Worm (Caenorhabditis elegans) whole organism, mixed stage, embryonic: Measurements from ENCODE around the gene pbo-1.
A peak's percentile ranks its signal among the peaks of the same experiment; 100 is the strongest.

Source experiments
- M03D4.4 ChIP-seq: sonication (generic microtip); optimal IDR thresholded peaks from 2 replicates; lab custom pipeline; 2017; ENCODE audit warnings: mild to moderate bottlenecking, missing genetic modification characterization, missing compliant biosample characterization
- bed-3 ChIP-seq: fragments of 200-800 bp; sonication (Bioruptor generic); optimal IDR thresholded peaks from 3 replicates; lab custom pipeline; 2018; ENCODE audit warnings: mild to moderate bottlenecking, missing genetic modification characterization, moderate library complexity, missing compliant biosample characterization
- ceh-43 ChIP-seq: fragments of 200-800 bp; sonication (Bioruptor generic); optimal IDR thresholded peaks from 2 replicates; lab custom pipeline; 2018; ENCODE audit warnings: mild to moderate bottlenecking, missing genetic modification characterization, moderate library complexity, missing compliant biosample characterization
- ceh-83 ChIP-seq: fragments of 200-800 bp; sonication (Bioruptor generic); optimal IDR thresholded peaks from 2 replicates; lab custom pipeline; 2018; ENCODE audit warnings: mild to moderate bottlenecking, missing genetic modification characterization, missing compliant biosample characterization
- ces-1 ChIP-seq: fragments of 150-350 bp; optimal IDR thresholded peaks from 2 replicates; lab custom pipeline; 2014; ENCODE audit warnings: missing biosample characterization, missing genetic modification reagents, missing genetic modification characterization
- cnd-1 ChIP-seq: fragments of 200-800 bp; sonication (Bioruptor generic); optimal IDR thresholded peaks from 2 replicates; lab custom pipeline; 2018; ENCODE audit warnings: mild to moderate bottlenecking, missing genetic modification characterization, missing compliant biosample characterization
- drap-1 ChIP-seq: fragments of 200-800 bp; sonication (Bioruptor generic); optimal IDR thresholded peaks from 3 replicates; lab custom pipeline; 2018; ENCODE audit warnings: mild to moderate bottlenecking, missing genetic modification characterization, missing compliant biosample characterization
- elt-1 ChIP-seq: sonication (generic microtip); optimal IDR thresholded peaks from 2 replicates; lab custom pipeline; 2017; ENCODE audit warnings: missing genetic modification characterization, mild to moderate bottlenecking, missing compliant biosample characterization, antibody characterized with exemption, moderate library complexity, borderline replicate concordance; ENCODE audit not compliant: insufficient read depth
- elt-3 ChIP-seq: fragments of 150-350 bp; optimal IDR thresholded peaks from 2 replicates; lab custom pipeline; 2014; ENCODE audit warnings: missing biosample characterization, missing genetic modification characterization
- flh-1 ChIP-seq: fragments of 200-800 bp; sonication (Bioruptor generic); optimal IDR thresholded peaks from 2 replicates; lab custom pipeline; 2018; ENCODE audit warnings: mild to moderate bottlenecking, missing genetic modification characterization, moderate library complexity, missing compliant biosample characterization
- ham-2 ChIP-seq: fragments of 200-800 bp; sonication (Bioruptor generic); optimal IDR thresholded peaks from 2 replicates; lab custom pipeline; 2018; ENCODE audit warnings: mild to moderate bottlenecking, missing genetic modification characterization, missing compliant biosample characterization
- hlh-1 ChIP-seq: fragments of 150-350 bp; optimal IDR thresholded peaks from 2 replicates; lab custom pipeline; 2014; ENCODE audit warnings: missing biosample characterization, missing genetic modification reagents, missing genetic modification characterization
- lin-13 ChIP-seq: fragments of 150-350 bp; optimal IDR thresholded peaks from 2 replicates; lab custom pipeline; 2014; ENCODE audit warnings: missing biosample characterization, missing genetic modification characterization
- lin-32 ChIP-seq: fragments of 200-800 bp; sonication (Bioruptor generic); optimal IDR thresholded peaks from 2 replicates; lab custom pipeline; 2018; ENCODE audit warnings: mild to moderate bottlenecking, missing genetic modification characterization, missing compliant biosample characterization
- lsy-2 ChIP-seq: fragments of 150-350 bp; optimal IDR thresholded peaks from 2 replicates; lab custom pipeline; 2014; ENCODE audit warnings: missing biosample characterization, missing genetic modification characterization
- mab-5 ChIP-seq: fragments of 150-350 bp; optimal IDR thresholded peaks from 2 replicates; lab custom pipeline; 2014; ENCODE audit warnings: missing biosample characterization, missing genetic modification characterization
- mep-1 ChIP-seq: fragments of 150-350 bp; optimal IDR thresholded peaks from 2 replicates; lab custom pipeline; 2017; ENCODE audit warnings: missing biosample characterization, missing genetic modification reagents, missing genetic modification characterization, inconsistent platforms
- mls-2 ChIP-seq: sonication (generic microtip); optimal IDR thresholded peaks from 2 replicates; lab custom pipeline; 2016; ENCODE audit warnings: mild to moderate bottlenecking, missing genetic modification characterization, moderate library complexity, missing compliant biosample characterization
- nhr-12 ChIP-seq: fragments of 150-350 bp; optimal IDR thresholded peaks from 2 replicates; lab custom pipeline; 2014; ENCODE audit warnings: missing biosample characterization, missing genetic modification characterization
- nhr-237 ChIP-seq: fragments of 150-350 bp; optimal IDR thresholded peaks from 2 replicates; lab custom pipeline; 2014; ENCODE audit warnings: missing biosample characterization, missing genetic modification characterization
- nhr-28 ChIP-seq: fragments of 150-350 bp; optimal IDR thresholded peaks from 2 replicates; lab custom pipeline; 2014; ENCODE audit warnings: missing biosample characterization, missing genetic modification characterization
- nhr-76 ChIP-seq: sonication (generic microtip); optimal IDR thresholded peaks from 2 replicates; lab custom pipeline; 2017; ENCODE audit warnings: missing biosample characterization, missing genetic modification characterization
- snpc-4 ChIP-seq: fragments of 150-350 bp; optimal IDR thresholded peaks from 2 replicates; lab custom pipeline; 2014; ENCODE audit warnings: missing biosample characterization, missing genetic modification characterization
- sptf-1 ChIP-seq: sonication (generic microtip); optimal IDR thresholded peaks from 2 replicates; lab custom pipeline; 2017; ENCODE audit warnings: mild to moderate bottlenecking, missing genetic modification characterization, moderate library complexity, missing compliant biosample characterization
- tbx-8 ChIP-seq: fragments of 200-800 bp; sonication (Bioruptor generic); optimal IDR thresholded peaks from 2 replicates; lab custom pipeline; 2018; ENCODE audit warnings: mild to moderate bottlenecking, missing genetic modification characterization, moderate library complexity, missing compliant biosample characterization
- unc-120 ChIP-seq: sonication (generic microtip); optimal IDR thresholded peaks from 2 replicates; lab custom pipeline; 2017; ENCODE audit warnings: missing genetic modification characterization, missing compliant biosample characterization; ENCODE audit not compliant: poor library complexity, severe bottlenecking
- unc-39 ChIP-seq: fragments of 150-350 bp; optimal IDR thresholded peaks from 2 replicates; lab custom pipeline; 2014; ENCODE audit warnings: missing biosample characterization, missing genetic modification characterization
- unc-62 ChIP-seq: fragments of 150-350 bp; optimal IDR thresholded peaks from 2 replicates; lab custom pipeline; 2014; ENCODE audit warnings: missing biosample characterization, missing genetic modification reagents, missing genetic modification characterization
- zip-8 ChIP-seq: fragments of 150-350 bp; optimal IDR thresholded peaks from 2 replicates; lab custom pipeline; 2014; ENCODE audit warnings: missing biosample characterization, missing genetic modification characterization
- ztf-11 ChIP-seq: fragments of 150-350 bp; optimal IDR thresholded peaks from 2 replicates; lab custom pipeline; 2014; ENCODE audit warnings: missing biosample characterization, missing genetic modification characterization

Gene pbo-1

DNA sequence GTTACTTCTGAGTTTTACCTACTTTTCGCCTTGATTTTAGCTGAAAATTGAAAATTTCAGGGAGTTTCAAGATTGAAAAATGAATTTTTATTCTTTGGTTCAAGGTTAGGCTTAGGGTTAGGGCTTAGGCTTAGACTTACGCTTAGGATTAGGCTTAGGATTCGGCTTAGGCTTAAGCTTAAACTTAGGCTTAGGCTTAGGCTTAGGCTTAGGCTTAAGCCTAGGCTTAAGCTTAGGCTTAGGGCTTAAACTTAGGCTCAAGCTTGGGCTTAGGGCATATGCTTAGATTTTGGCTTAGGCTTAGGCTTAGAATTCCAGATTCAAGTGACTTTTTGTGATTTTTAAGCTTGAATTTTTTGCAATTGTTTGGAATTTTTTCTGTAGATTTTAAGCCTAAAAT is 2.9 kb downstream of the pbo-1 start:
- TF ChIP-seq unc-62 (GFP tag; lab: Kevin White, UChicago) (no peak), mep-1 (no peak), nhr-76 (tag; lab: Kevin White, UChicago) (no peak), ham-2 (no peak), ceh-83 (GFP tag; lab: Kevin White, UChicago) (no peak), mab-5 (tag; lab: Kevin White, UChicago) (no peak)

DNA sequence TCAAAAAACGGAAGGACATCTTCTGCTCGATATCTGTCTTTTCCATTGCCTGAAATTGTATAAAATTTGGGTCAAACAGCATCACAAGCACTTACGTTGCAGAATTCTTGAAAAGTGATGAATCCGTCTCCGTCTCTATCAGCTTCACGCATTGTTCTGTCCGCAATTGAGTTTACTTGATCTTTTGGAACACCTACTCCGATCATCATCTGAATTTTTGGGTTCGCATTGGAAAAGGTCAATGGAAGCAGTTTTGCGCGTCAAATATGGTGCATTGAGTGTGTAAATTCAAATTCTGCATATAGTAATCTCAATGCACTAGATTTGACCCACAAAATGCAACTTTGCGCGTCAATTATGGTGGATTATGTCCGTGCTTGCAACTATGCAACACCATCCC is 4.7 kb downstream of the pbo-1 start:
- TF ChIP-seq elt-1 (tag; lab: Kevin White, UChicago) (no peak), unc-39 (tag; lab: Kevin White, UChicago) (no peak), zip-8 (tag; lab: Kevin White, UChicago) (no peak), drap-1 (GFP tag; lab: Kevin White, UChicago) (no peak), elt-3 (tag; lab: Kevin White, UChicago) (no peak), mep-1 (no peak), unc-120 (tag; lab: Kevin White, UChicago) (no peak), bed-3 (GFP tag; lab: Kevin White, UChicago) (no peak), lin-13 (no peak), tbx-8 (GFP tag; lab: Kevin White, UChicago) (no peak), ham-2 (no peak), ztf-11 (tag; lab: Kevin White, UChicago) (no peak), flh-1 (GFP tag; lab: Kevin White, UChicago) (no peak), unc-62 (GFP tag; lab: Kevin White, UChicago) (no peak), nhr-76 (tag; lab: Kevin White, UChicago) (no peak), ces-1 (GFP tag; lab: Kevin White, UChicago) (no peak), mab-5 (tag; lab: Kevin White, UChicago) (no peak), lsy-2 (tag; lab: Kevin White, UChicago) (no peak), hlh-1 (no peak), M03D4.4 (tag; lab: Kevin White, UChicago) (no peak)

DNA sequence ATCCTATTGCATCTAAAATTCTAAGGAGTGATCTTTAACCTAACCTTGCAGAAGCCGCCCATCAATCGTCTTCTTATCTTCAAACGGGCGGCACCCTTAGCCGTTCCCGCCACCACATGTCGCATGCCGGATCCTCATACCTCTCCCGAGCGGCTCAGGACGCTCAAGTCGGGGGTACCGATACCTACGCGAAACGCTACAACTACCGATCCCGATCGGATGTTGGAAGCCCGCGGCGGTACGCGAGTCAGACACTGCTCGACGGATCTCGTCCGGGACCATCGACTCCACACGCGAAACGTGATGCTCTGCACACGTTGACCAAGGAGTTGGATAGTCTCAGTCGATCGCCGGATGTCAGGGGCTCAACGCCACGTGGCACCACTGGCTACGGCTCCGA is 6.9 kb downstream of the pbo-1 start:
- no peak for TF ChIP-seq cnd-1
- TF ChIP-seq ceh-83 (GFP tag; lab: Kevin White, UChicago) = peak; percentile 22
- TF ChIP-seq lsy-2 (tag; lab: Kevin White, UChicago) = no peak
- no peak for TF ChIP-seq mep-1
- TF ChIP-seq lin-13 = no peak
- no peak for TF ChIP-seq tbx-8 (GFP tag; lab: Kevin White, UChicago)

DNA sequence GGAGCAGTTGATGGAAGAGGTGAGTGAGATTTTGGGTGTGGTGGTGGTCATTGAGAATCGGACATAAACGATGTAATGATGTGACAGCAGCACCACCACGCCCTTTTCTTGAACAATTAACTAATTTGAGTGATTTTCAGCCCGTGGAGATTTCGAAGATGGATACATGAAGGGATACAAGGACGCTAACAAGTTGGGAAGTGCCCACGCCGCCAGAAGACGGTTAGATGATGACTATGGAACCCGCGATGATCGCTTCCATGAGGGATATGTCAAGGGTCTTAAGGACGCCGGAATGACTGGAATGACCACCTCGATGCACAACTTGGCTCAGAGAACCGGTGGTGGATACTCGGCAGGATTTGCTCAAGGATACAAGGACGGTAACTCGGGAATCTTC is 8.2 kb downstream of the pbo-1 start:
- no peak for TF ChIP-seq nhr-12
- TF ChIP-seq sptf-1 (tag; lab: Kevin White, UChicago) = no peak
- no peak for TF ChIP-seq tbx-8 (GFP tag; lab: Kevin White, UChicago)
- TF ChIP-seq M03D4.4 (tag; lab: Kevin White, UChicago) = no peak
- no peak for TF ChIP-seq mep-1
- no peak for TF ChIP-seq mls-2 (tag; lab: Kevin White, UChicago)
- TF ChIP-seq unc-62 (GFP tag; lab: Kevin White, UChicago) = no peak
- no peak for TF ChIP-seq lin-32 (GFP tag; lab: Kevin White, UChicago)
- TF ChIP-seq flh-1 (GFP tag; lab: Kevin White, UChicago) = no peak
- no peak for TF ChIP-seq nhr-237
- TF ChIP-seq, all 35 proteins: peak for 0

DNA sequence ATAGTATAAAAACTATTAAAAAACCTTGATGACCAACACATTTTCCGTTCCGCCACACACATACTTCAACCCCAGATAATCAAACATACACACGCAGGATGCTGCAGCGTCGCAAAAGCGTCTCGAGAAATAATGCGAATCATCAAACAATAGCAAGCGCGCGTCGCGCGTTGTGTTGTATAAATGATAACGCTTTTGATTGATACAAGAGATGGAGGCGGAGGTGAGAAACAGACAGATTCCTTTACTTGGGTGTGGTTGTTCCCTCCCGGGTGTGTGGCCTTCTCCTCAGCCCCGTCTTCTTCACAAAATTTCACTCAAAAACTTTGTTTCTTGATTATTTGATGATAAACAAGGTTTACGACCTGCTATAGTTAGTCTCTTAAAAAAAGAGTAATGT is 10.2 kb downstream of the pbo-1 start:
- no peak for TF ChIP-seq lin-13
- no peak for TF ChIP-seq ceh-43
- TF ChIP-seq snpc-4 (tag; lab: Kevin White, UChicago) = no peak
- TF ChIP-seq nhr-76 (tag; lab: Kevin White, UChicago) = no peak
- no peak for TF ChIP-seq hlh-1
- no peak for TF ChIP-seq nhr-28
- TF ChIP-seq tbx-8 (GFP tag; lab: Kevin White, UChicago) = no peak
- TF ChIP-seq lin-32 (GFP tag; lab: Kevin White, UChicago) = no peak
- no peak for TF ChIP-seq bed-3 (GFP tag; lab: Kevin White, UChicago)
- no peak for TF ChIP-seq ham-2
- no peak for TF ChIP-seq mls-2 (tag; lab: Kevin White, UChicago)
- TF ChIP-seq elt-3 (tag; lab: Kevin White, UChicago) = no peak
- no peak for TF ChIP-seq nhr-237
- TF ChIP-seq M03D4.4 (tag; lab: Kevin White, UChicago) = no peak
- no peak for TF ChIP-seq ztf-11 (tag; lab: Kevin White, UChicago)
- no peak for TF ChIP-seq mab-5 (tag; lab: Kevin White, UChicago)
